Worm (Caenorhabditis elegans) whole organism, L3 larva: ENCODE results near the gene K03B4.8.

Source experiments
- ZK546.5 ChIP-seq: sonication (generic microtip); optimal IDR thresholded peaks from 2 replicates; lab custom pipeline; 2017; ENCODE audit warnings: missing biosample characterization, missing genetic modification characterization
- ama-1 ChIP-seq: fragments of 150-350 bp; optimal IDR thresholded peaks from 2 replicates; lab custom pipeline; 2018
- daf-12 ChIP-seq: fragments of 150-350 bp; optimal IDR thresholded peaks from 2 replicates; lab custom pipeline; 2014; ENCODE audit warnings: missing biosample characterization, missing genetic modification reagents, missing genetic modification characterization
- fkh-10 ChIP-seq: sonication (generic microtip); optimal IDR thresholded peaks from 2 replicates; lab custom pipeline; 2017; ENCODE audit warnings: missing biosample characterization, missing genetic modification reagents, missing genetic modification characterization
- jun-1 ChIP-seq: fragments of 150-350 bp; optimal IDR thresholded peaks from 2 replicates; lab custom pipeline; 2014; ENCODE audit warnings: missing biosample characterization, missing genetic modification reagents, missing genetic modification characterization
- lin-39 ChIP-seq: fragments of 150-350 bp; optimal IDR thresholded peaks from 2 replicates; lab custom pipeline; 2018; ENCODE audit warnings: missing biosample characterization, missing genetic modification reagents, missing genetic modification characterization
- nhr-12 ChIP-seq: fragments of 150-350 bp; optimal IDR thresholded peaks from 2 replicates; lab custom pipeline; 2014; ENCODE audit warnings: missing biosample characterization, missing genetic modification characterization
- nhr-237 ChIP-seq: fragments of 150-350 bp; optimal IDR thresholded peaks from 2 replicates; lab custom pipeline; 2014; ENCODE audit warnings: missing biosample characterization, missing genetic modification characterization
- nhr-25 ChIP-seq: sonication (generic microtip); optimal IDR thresholded peaks from 2 replicates; lab custom pipeline; 2017; ENCODE audit warnings: missing biosample characterization, missing genetic modification characterization
- nhr-28 ChIP-seq: fragments of 150-350 bp; optimal IDR thresholded peaks from 2 replicates; lab custom pipeline; 2014; ENCODE audit warnings: missing biosample characterization, missing genetic modification characterization
- snpc-4 ChIP-seq: fragments of 150-350 bp; optimal IDR thresholded peaks from 2 replicates; lab custom pipeline; 2014; ENCODE audit warnings: missing biosample characterization, missing genetic modification characterization
- zag-1 ChIP-seq: fragments of 150-350 bp; optimal IDR thresholded peaks from 2 replicates; lab custom pipeline; 2014; ENCODE audit warnings: missing biosample characterization, missing genetic modification characterization
- ztf-4 ChIP-seq: fragments of 150-350 bp; optimal IDR thresholded peaks from 2 replicates; lab custom pipeline; 2014; ENCODE audit warnings: missing biosample characterization, missing genetic modification characterization

DNA sequence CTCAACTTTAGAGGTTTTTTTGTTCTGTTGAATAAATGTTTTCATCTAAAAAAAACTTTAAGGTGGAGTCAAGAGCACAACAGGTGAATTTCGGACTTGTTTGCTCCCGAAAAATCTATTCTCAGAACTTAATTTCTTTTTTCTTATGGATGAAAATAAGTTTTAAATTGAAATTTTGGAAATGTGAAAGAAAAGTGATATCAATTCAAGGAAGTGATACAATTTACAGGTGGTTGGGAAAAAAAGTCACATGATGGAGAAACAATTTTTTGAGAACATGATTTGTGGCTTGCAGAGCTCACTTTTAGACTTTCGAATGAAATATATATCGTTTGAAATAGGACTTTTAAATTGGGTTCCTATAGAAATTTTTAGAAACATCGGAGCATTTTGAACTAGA is 33.2 kb upstream of the K03B4.8 start:
- no peak for TF ChIP-seq snpc-4 (tag; lab: Kevin White, UChicago)
- no peak for TF ChIP-seq nhr-12 (tag; lab: Kevin White, UChicago)
- TF ChIP-seq ZK546.5 (tag; lab: Kevin White, UChicago) = no peak
- TF ChIP-seq ztf-4 (tag; lab: Kevin White, UChicago) = no peak
- no peak for TF ChIP-seq lin-39
- TF ChIP-seq nhr-28 (tag; lab: Kevin White, UChicago) = no peak
- TF ChIP-seq nhr-237 (tag; lab: Kevin White, UChicago) = no peak
- no peak for TF ChIP-seq zag-1
- TF ChIP-seq ama-1 = no peak
- no peak for TF ChIP-seq jun-1 (tag; lab: Kevin White, UChicago)
- no peak for TF ChIP-seq fkh-10
- TF ChIP-seq nhr-25 = no peak
- no peak for TF ChIP-seq daf-12 (tag; lab: Kevin White, UChicago)
